Worm (Caenorhabditis elegans): ENCODE measurements around the gene sbp-1.

DNA sequence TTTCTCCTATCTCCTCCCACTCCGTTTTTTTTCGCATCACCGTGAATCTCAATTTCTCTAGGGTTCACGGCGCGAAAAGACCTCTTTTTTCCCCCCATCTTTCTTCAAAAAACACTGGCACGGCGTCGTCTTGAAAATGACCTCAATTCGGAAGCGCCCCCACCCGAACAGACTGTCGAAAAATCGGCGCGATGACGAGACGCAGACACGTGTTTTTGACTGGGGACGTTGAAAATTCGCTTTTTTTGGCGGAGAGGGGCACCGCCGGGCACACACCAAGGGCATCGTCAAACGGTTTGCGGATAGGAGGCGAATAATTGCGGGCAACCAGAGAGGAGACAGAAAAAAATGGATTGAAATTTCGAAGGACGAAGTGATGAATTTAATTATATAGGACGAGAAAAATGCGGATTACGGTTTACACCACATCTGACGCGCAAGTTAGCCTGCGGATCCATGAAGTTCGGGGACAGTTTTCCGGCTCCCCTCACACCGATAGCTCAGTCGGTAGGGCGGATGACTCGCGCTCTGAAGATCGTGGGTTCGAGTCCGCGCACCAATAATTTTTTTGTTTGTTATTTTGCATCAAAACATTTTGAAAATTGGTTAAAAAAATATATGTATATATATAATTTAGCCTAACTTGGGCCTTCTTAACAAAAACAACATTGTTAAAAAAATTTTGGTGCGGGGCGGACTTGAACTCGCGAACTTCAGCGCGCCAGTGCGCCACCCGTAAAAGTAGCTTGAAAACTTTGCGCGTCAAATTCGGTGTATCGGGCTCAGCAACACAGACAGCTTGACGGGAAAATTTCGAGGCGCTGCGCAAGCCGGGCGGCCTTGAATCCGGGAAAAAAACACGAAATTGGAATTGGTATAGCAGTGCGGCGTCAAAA, 36.4 kb upstream of the sbp-1 start:
- TF ChIP-seq pqm-1 (tag; optimal IDR thresholded peaks at IDR 0.05) (no peak), pag-3 (tag; optimal IDR thresholded peaks at IDR 0.05; ENCODE audit: borderline replicate concordance, insufficient read depth) (no peak), nhr-77 (tag; optimal IDR thresholded peaks at IDR 0.05) (no peak), sptf-1 (tag; optimal IDR thresholded peaks at IDR 0.05) (no peak), ama-1 (optimal IDR thresholded peaks at IDR 0.05) (no peak), C04F5.9 (tag; optimal IDR thresholded peaks at IDR 0.05) (no peak), hpl-2 (GFP tag; optimal IDR thresholded peaks at IDR 0.05) (no peak), lin-15B (tag; optimal IDR thresholded peaks at IDR 0.05) (no peak), nhr-76 (tag; optimal IDR thresholded peaks at IDR 0.05) (no peak)
